Worm (Caenorhabditis elegans) whole organism, late embryonic: Measurements from ENCODE around the gene dsh-2.
A peak's percentile ranks its signal among the peaks of the same experiment; 100 is the strongest.

ENCODE experiments used
- F13H6.1 ChIP-seq: sonication (generic microtip); optimal IDR thresholded peaks from 2 replicates; lab custom pipeline; 2016; ENCODE audit warnings: missing genetic modification characterization, missing compliant biosample characterization
- ama-1 ChIP-seq: fragments of 150-350 bp; optimal IDR thresholded peaks from 2 replicates; lab custom pipeline; 2014
- ceh-14 ChIP-seq: sonication (generic microtip); optimal IDR thresholded peaks from 2 replicates; lab custom pipeline; 2016; ENCODE audit warnings: missing genotype, missing genetic modification characterization, missing compliant biosample characterization
- ceh-19 ChIP-seq: fragments of 200-800 bp; sonication (Bioruptor generic); optimal IDR thresholded peaks from 2 replicates; lab custom pipeline; 2018; ENCODE audit warnings: mild to moderate bottlenecking, missing genetic modification characterization, missing compliant biosample characterization
- ceh-2 ChIP-seq: sonication (generic microtip); optimal IDR thresholded peaks from 2 replicates; lab custom pipeline; 2016; ENCODE audit warnings: missing genotype, missing genetic modification characterization, missing compliant biosample characterization
- ceh-24 ChIP-seq: sonication (generic microtip); optimal IDR thresholded peaks from 2 replicates; lab custom pipeline; 2016; ENCODE audit warnings: mild to moderate bottlenecking, missing genetic modification characterization, missing compliant biosample characterization
- ceh-30 ChIP-seq: fragments of 150-350 bp; optimal IDR thresholded peaks from 2 replicates; lab custom pipeline; 2014; ENCODE audit warnings: missing biosample characterization, missing genetic modification characterization
- ceh-31 ChIP-seq: sonication (generic microtip); optimal IDR thresholded peaks from 2 replicates; lab custom pipeline; 2016; ENCODE audit warnings: missing genetic modification characterization, missing compliant biosample characterization
- ceh-34 ChIP-seq: sonication (generic microtip); optimal IDR thresholded peaks from 2 replicates; lab custom pipeline; 2016; ENCODE audit warnings: mild to moderate bottlenecking, missing genetic modification characterization, missing compliant biosample characterization
- ceh-48 ChIP-seq: sonication (generic microtip); optimal IDR thresholded peaks from 2 replicates; lab custom pipeline; 2016; ENCODE audit warnings: missing genetic modification characterization, inconsistent platforms, missing compliant biosample characterization
- che-1 ChIP-seq: sonication (generic microtip); optimal IDR thresholded peaks from 2 replicates; lab custom pipeline; 2016; ENCODE audit warnings: mild to moderate bottlenecking, missing genetic modification characterization, missing compliant biosample characterization
- dve-1 ChIP-seq: sonication (generic microtip); optimal IDR thresholded peaks from 2 replicates; lab custom pipeline; 2017; ENCODE audit warnings: antibody characterized with exemption, mild to moderate bottlenecking, missing genetic modification characterization, missing compliant biosample characterization
- fax-1 ChIP-seq: sonication (generic microtip); optimal IDR thresholded peaks from 2 replicates; lab custom pipeline; 2016; ENCODE audit warnings: missing genotype, missing genetic modification characterization, missing compliant biosample characterization
- fkh-6 ChIP-seq: sonication (generic microtip); optimal IDR thresholded peaks from 2 replicates; lab custom pipeline; 2016; ENCODE audit warnings: missing genetic modification characterization, missing compliant biosample characterization
- hlh-15 ChIP-seq: sonication (generic microtip); optimal IDR thresholded peaks from 2 replicates; lab custom pipeline; 2016; ENCODE audit warnings: missing genetic modification characterization, missing compliant biosample characterization
- hlh-8 ChIP-seq: sonication (generic microtip); optimal IDR thresholded peaks from 2 replicates; lab custom pipeline; 2016; ENCODE audit warnings: missing genotype, missing genetic modification characterization, missing compliant biosample characterization
- lin-11 ChIP-seq: fragments of 200-800 bp; sonication (Bioruptor generic); optimal IDR thresholded peaks from 2 replicates; lab custom pipeline; 2018; ENCODE audit warnings: mild to moderate bottlenecking, missing genetic modification characterization, missing compliant biosample characterization
- madf-2 ChIP-seq: sonication (generic microtip); optimal IDR thresholded peaks from 2 replicates; lab custom pipeline; 2017; ENCODE audit warnings: missing genetic modification characterization, missing compliant biosample characterization
- nfya-1 ChIP-seq: sonication (generic microtip); optimal IDR thresholded peaks from 2 replicates; lab custom pipeline; 2017; ENCODE audit warnings: missing genetic modification characterization, mild to moderate bottlenecking, missing compliant biosample characterization, antibody characterized with exemption, moderate library complexity
- nhr-11 ChIP-seq: fragments of 150-350 bp; optimal IDR thresholded peaks from 2 replicates; lab custom pipeline; 2014; ENCODE audit warnings: missing biosample characterization, missing genetic modification characterization
- pax-1 ChIP-seq: fragments of 150-350 bp; optimal IDR thresholded peaks from 2 replicates; lab custom pipeline; 2014; ENCODE audit warnings: missing biosample characterization, missing genetic modification characterization
- pha-2 ChIP-seq: sonication (generic microtip); optimal IDR thresholded peaks from 2 replicates; lab custom pipeline; 2017; ENCODE audit warnings: mild to moderate bottlenecking, missing genetic modification characterization, missing compliant biosample characterization
- pha-4 ChIP-seq: fragments of 150-350 bp; optimal IDR thresholded peaks from 2 replicates; lab custom pipeline; 2018; ENCODE audit warnings: missing biosample characterization, missing genetic modification reagents, missing genetic modification characterization
- pros-1 ChIP-seq: fragments of 150-350 bp; optimal IDR thresholded peaks from 2 replicates; lab custom pipeline; 2014; ENCODE audit warnings: missing biosample characterization, missing genetic modification reagents, missing genetic modification characterization
- ref-2 ChIP-seq: sonication (generic microtip); optimal IDR thresholded peaks from 2 replicates; lab custom pipeline; 2016; ENCODE audit warnings: missing genetic modification characterization, missing compliant biosample characterization
- rnt-1 ChIP-seq: sonication (generic microtip); optimal IDR thresholded peaks from 2 replicates; lab custom pipeline; 2016; ENCODE audit warnings: missing genetic modification characterization, missing compliant biosample characterization
- sdc-2 ChIP-seq: sonication (generic microtip); optimal IDR thresholded peaks from 2 replicates; lab custom pipeline; 2016; ENCODE audit warnings: missing genotype, missing genetic modification characterization, missing compliant biosample characterization
- sox-2 ChIP-seq: fragments of 200-800 bp; sonication (Bioruptor generic); IDR thresholded peaks from 2 replicates; pipeline ENCODE4 v1.3.6; 2022; ENCODE audit warnings: missing genetic modification reagents, missing genetic modification characterization, missing compliant biosample characterization
- tbx-2 ChIP-seq: sonication (generic microtip); optimal IDR thresholded peaks from 2 replicates; lab custom pipeline; 2016; ENCODE audit warnings: missing genetic modification characterization, missing compliant biosample characterization
- ttx-3 ChIP-seq: sonication (generic microtip); optimal IDR thresholded peaks from 2 replicates; lab custom pipeline; 2016; ENCODE audit warnings: missing genetic modification reagents, missing genetic modification characterization, missing compliant biosample characterization
- unc-3 ChIP-seq, 2 experiments: fragments of 200-800 bp in 1 of 2; sonication (Bioruptor generic) in 1 of 2; sonication (generic microtip) in 1 of 2; conservative IDR thresholded peaks in 1 of 2; optimal IDR thresholded peaks in 1 of 2; 2 replicates each; pipeline versions ENCODE4 v1.3.6 to Lab custom; 2016 to 2022; ENCODE audit warnings: missing compliant biosample characterization in 2 of 2, missing genetic modification characterization in 2 of 2, missing genetic modification reagents in 1 of 2
- unc-42 ChIP-seq: sonication (generic microtip); optimal IDR thresholded peaks from 2 replicates; lab custom pipeline; 2016; ENCODE audit warnings: missing genotype, missing genetic modification characterization, missing compliant biosample characterization
- unc-55 ChIP-seq: sonication (generic microtip); optimal IDR thresholded peaks from 2 replicates; lab custom pipeline; 2017; ENCODE audit warnings: missing biosample characterization, missing genetic modification reagents, missing genetic modification characterization
- ztf-16 ChIP-seq: sonication (generic microtip); optimal IDR thresholded peaks from 2 replicates; lab custom pipeline; 2017; ENCODE audit warnings: missing genetic modification characterization, missing compliant biosample characterization

dsh-2 gene

DNA sequence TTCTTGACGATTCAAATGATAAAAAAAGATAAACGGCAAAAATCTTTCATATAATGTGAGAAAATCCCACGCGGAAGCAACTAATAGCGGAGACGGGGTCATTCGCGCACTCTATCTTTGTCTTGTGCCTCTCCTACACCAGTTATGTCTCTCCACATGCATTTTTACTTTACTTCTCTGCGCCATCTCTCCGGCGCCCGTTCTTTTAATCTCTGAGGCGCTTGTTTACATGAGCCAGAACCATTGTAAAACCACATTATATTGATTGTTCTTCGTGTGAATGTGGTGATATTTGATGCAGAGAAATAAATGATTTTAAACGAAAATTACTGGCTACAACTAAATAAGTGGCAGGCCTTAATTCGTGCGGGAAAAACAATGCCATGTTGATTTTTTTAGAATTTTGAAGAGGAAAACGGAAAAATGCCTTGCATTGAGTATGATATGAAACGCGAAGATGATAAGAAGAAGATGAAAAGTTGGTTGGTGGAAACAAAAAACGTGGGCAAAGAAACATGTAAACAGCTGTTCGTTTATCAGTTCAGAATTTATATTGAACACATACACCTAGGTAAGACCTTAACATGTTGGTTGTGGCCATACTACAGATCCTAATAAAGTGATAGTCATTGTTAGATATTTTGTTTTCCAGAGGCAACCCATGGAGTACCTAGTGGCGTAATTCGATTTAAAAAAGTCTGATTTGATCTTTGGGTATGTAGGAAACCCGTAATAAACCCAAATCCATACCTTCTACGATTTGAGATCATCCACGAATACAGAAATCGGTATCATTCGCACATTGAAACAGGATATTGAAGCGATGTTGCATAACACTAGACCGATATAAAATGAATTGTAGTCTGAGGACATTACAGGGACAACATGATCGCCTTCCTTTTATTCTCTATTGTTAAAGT, 11.6 kb upstream of the dsh-2 start, which contains the start of gene C04G6.2:
Gene C04G6.2, plus strand, starts transcription at position 870 of the 920 bp plus-strand sequence.
- TF ChIP-seq tbx-2 = peak; percentile 63
- TF ChIP-seq unc-42 (tag; lab: Kevin White, UChicago) = peak; percentile 36
- peak; percentile 3 for TF ChIP-seq rnt-1
- TF ChIP-seq ceh-31 = peak; percentile 56
- peak; percentile 35 for TF ChIP-seq ceh-48
- TF ChIP-seq unc-55 (GFP tag; lab: Kevin White, UChicago) = no peak
- no peak for TF ChIP-seq ttx-3 (tag; lab: Kevin White, UChicago)
- TF ChIP-seq hlh-8 = no peak
- peak; percentile 42 for TF ChIP-seq pax-1 (tag; lab: Kevin White, UChicago)
- TF ChIP-seq pha-4 (tag; lab: Kevin White, UChicago) = peak; percentile 44
- TF ChIP-seq fax-1 (tag; lab: Kevin White, UChicago) = no peak
- no peak for TF ChIP-seq nhr-11 (tag; lab: Kevin White, UChicago)
- peak; percentile 49 for TF ChIP-seq nfya-1
- peak; percentile 32 for TF ChIP-seq dve-1 (tag; lab: Kevin White, UChicago)
- peak; percentile 57 for TF ChIP-seq pha-2
- TF ChIP-seq ceh-19 (GFP tag; lab: Kevin White, UChicago) = peak; percentile 23

DNA sequence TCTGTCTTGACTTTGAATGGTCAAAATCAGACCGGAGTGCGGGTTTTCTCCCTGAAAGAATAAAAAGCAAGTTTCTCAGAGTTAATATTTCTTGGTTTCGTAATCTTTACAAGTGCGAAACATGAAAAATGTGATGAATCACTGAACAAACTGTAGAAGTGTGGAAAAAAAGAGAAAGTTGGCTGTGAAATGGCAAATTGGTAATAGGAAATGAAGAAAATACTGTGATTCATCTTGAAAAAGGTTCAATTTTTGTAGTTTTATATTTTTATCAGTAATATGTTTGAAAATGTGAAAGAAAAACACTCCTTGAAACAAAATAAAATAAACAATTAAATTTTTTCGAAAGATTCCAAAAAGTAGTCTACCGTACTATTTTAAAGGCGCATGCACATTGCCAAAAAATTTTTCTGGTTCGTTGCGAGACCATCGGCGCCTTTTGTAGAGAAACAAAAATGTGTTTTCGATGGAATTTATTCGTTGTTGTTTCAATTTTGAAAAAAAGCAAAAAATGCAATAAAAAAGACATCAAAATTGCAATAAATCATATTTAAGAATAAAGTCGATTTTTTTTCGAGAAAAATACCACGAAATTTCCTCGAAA, 10.8 kb upstream of the dsh-2 start, which contains the start of gene pld-1:
Gene pld-1, minus strand, starts transcription at position 51 of the 604 bp plus-strand sequence.
- TF ChIP-seq ceh-34 (tag; lab: Kevin White, UChicago) = no peak
- no peak for TF ChIP-seq lin-11
- no peak for TF ChIP-seq nhr-11 (tag; lab: Kevin White, UChicago)
- TF ChIP-seq ceh-30 (tag; lab: Kevin White, UChicago) = no peak
- TF ChIP-seq F13H6.1 (tag; lab: Kevin White, UChicago) = no peak
- TF ChIP-seq pros-1 (tag; lab: Kevin White, UChicago) = no peak
- no peak for TF ChIP-seq ceh-2 (tag; lab: Kevin White, UChicago)
- no peak for TF ChIP-seq unc-3 (GFP tag; conservative IDR thresholded peaks at IDR 0.05; lab: Robert Waterston, UW)
- no peak for TF ChIP-seq unc-3 (tag; optimal IDR thresholded peaks at IDR 0.05; lab: Kevin White, UChicago)
- no peak for TF ChIP-seq ceh-14 (tag; lab: Kevin White, UChicago)
- TF ChIP-seq ztf-16 (tag; lab: Kevin White, UChicago) = no peak

DNA sequence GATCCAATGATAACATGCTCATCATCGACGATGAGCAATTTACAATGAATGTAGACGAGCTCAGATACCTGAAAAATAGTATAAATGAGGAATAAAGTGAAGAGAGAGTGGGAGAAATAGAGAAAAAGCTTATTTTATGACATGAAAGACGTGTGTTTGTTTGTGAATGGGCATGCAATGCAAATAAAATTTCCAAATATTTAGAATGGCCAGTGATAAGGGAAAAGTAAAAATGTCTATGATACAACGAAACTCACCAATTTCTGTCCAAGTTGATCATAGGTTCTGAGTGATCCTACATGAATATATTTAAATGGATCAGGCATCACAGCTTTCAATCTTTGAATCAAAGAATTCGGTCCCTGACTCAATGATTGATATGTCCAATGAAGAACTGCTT, 5.2 kb upstream of the dsh-2 start:
- no peak for TF ChIP-seq hlh-8
- TF ChIP-seq fax-1 (tag; lab: Kevin White, UChicago) = no peak
- TF ChIP-seq sdc-2 (tag; lab: Kevin White, UChicago) = no peak
- no peak for TF ChIP-seq fkh-6 (tag; lab: Kevin White, UChicago)
- TF ChIP-seq ama-1 = no peak
- no peak for TF ChIP-seq madf-2 (tag; lab: Kevin White, UChicago)
- TF ChIP-seq ceh-34 (tag; lab: Kevin White, UChicago) = no peak
- TF ChIP-seq ceh-2 (tag; lab: Kevin White, UChicago) = no peak
- TF ChIP-seq pros-1 (tag; lab: Kevin White, UChicago) = no peak
- no peak for TF ChIP-seq rnt-1
- no peak for TF ChIP-seq pha-4 (tag; lab: Kevin White, UChicago)
- TF ChIP-seq ref-2 (tag; lab: Kevin White, UChicago) = no peak
- TF ChIP-seq ceh-48 = no peak

DNA sequence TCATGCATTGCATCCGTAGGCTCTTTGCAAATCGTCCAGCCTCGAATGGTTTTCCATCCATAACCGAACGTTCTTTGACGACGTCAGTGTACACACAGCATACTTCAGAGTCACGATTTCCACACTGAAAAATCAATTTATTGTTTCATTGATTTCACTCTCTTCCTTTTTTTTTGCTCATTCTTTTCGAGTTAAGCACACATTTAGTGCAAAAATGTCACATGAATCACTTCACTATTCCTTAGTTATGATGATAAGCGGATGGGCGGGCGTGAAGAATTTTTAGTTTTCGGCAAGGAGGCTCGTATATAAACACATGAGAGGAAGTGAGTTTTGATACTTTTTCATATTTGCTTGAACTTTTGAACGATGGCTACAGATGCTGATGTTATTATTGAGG, 4.5 kb upstream of the dsh-2 start, which contains the start of gene txt-9:
Gene txt-9, plus strand, starts transcription at position 336 of the 400 bp plus-strand sequence.
- TF ChIP-seq nfya-1 (no peak), sox-2 (GFP tag; lab: Robert Waterston, UW) (no peak), ceh-14 (tag; lab: Kevin White, UChicago) (no peak), ceh-48 (no peak), ceh-24 (tag; lab: Kevin White, UChicago) (no peak), hlh-15 (tag; lab: Kevin White, UChicago) (no peak), nhr-11 (tag; lab: Kevin White, UChicago) (no peak), ttx-3 (tag; lab: Kevin White, UChicago) (no peak), che-1 (tag; lab: Kevin White, UChicago) (no peak)
